Fruit fly (Drosophila melanogaster) whole organism: ENCODE results near the gene comm2.

ENCODE experiments used
- CG8478 ChIP-seq: fragments of >200 bp; optimal IDR thresholded peaks from 2 replicates; lab custom pipeline; 2018; ENCODE audit warnings: inconsistent platforms
- Dll ChIP-seq: fragments of >200 bp; optimal IDR thresholded peaks from 2 replicates; lab custom pipeline; 2017
- EcR ChIP-seq, 2 experiments: fragments of >200 bp; optimal IDR thresholded peaks; 2 replicates each; lab custom pipeline; 2017; ENCODE audit warnings: missing biosample characterization in 2 of 2, missing genetic modification characterization in 2 of 2, missing genetic modification reagents in 2 of 2
- pan ChIP-seq: fragments of >200 bp; optimal IDR thresholded peaks from 2 replicates; lab custom pipeline; 2017
- psq ChIP-seq: fragments of >200 bp; optimal IDR thresholded peaks from 2 replicates; lab custom pipeline; 2017
- usp ChIP-seq: fragments of >200 bp; optimal IDR thresholded peaks from 2 replicates; lab custom pipeline; 2017; ENCODE audit warnings: missing biosample characterization, missing genetic modification characterization, mixed read lengths

DNA sequence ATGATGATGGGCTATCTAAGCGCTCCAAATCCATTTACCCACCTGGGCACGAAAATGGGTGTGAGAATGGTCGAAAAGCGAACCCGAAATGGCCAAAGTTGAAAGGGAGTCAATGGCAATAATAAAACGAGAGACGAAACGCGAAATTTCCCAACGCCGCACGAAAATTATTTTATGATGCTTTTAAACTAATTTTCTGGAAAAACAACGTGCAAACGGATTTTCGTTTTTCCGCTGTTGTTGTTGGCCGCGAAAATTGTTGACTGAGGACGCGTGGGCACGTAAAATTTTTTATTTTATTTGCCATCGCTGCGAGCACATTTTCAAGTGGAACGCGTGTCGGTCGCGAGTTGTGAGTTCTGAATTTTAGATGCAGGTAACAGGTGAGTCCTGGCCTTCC, 11.5 kb upstream of the comm2 start:
- TF ChIP-seq pan (lab: Kevin White, UChicago) (no peak), Dll (lab: Kevin White, UChicago) (no peak), EcR (GFP tag; optimal IDR thresholded peaks at IDR 0.05; lab: Kevin White, UChicago) (no peak), CG8478 (lab: Kevin White, UChicago) (no peak), usp (no peak), psq (lab: Kevin White, UChicago) (no peak)
